Worm (Caenorhabditis elegans): ENCODE measurements around the gene srz-37.

srz-37 gene

DNA sequence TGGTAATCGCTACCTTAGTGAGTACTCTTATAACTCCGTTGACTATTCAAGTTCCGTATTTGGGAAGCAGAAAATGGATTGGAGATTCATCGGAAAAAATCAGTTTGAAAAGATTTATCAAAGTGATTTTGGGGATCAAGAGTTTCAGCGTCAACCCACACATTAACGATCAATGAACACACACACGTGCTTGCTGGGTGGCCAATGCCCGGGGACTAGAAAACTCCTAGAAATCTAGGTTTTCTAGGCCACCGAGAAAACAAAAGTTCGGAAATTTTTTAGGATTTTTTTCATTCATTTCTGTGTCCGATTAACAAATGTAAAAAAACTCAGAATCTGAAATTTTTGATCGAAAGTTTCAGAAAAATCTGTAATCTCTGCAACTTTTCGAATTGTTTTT lies 24.3 kb upstream of the srz-37 start (continued):
- TF ChIP-seq nfya-2 (GFP tag; IDR thresholded peaks at IDR 0.05) (no peak), snpc-1.1 (tag; optimal IDR thresholded peaks at IDR 0.05; ENCODE audit: insufficient read depth) (no peak), unc-130 (GFP tag; optimal IDR thresholded peaks at IDR 0.05) (no peak), F10E7.11 (tag; optimal IDR thresholded peaks at IDR 0.05) (no peak), atf-7 (tag; optimal IDR thresholded peaks at IDR 0.05) (peak; percentile 32)

DNA sequence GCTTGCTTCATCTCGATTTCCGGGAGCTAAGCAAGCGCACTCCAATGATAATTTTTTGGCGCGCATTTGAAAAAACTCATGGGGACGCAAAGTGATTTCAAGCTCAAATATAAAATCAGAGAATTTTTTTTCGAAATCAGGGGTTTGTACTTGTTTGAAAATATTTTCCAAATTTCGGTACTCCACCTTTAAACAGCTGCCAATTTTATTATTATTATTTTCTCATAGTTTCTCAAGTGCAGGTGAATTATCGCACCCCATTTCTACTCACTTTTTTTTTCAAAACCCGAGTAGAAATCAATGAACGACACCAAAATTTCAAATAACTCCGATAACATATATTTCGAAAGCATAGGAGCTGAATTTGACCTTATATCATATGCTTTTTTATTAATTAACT lies 22.5 kb upstream of the srz-37 start, which contains the start of gene srz-83:
Gene srz-83 (plus strand): TSS at position 301 of the 400 bp plus-strand sequence.
- TF ChIP-seq dpl-1 (GFP tag; optimal IDR thresholded peaks at IDR 0.05) (no peak), sptf-2 (GFP tag; optimal IDR thresholded peaks at IDR 0.05) (no peak), attf-3 (GFP tag; conservative IDR thresholded peaks at IDR 0.05) (no peak), F57A8.1 (GFP tag; optimal IDR thresholded peaks at IDR 0.05) (no peak), egl-18 (GFP tag; IDR thresholded peaks at IDR 0.05) (no peak), lin-35 (GFP tag; optimal IDR thresholded peaks at IDR 0.05) (no peak)

ce11 chrIV:3501981-3502736 lies 20.5 kb upstream of the srz-37 start:
- 0 out of 2 replicates have a peak, but pooled peaks have one; percentile 35 for TF ChIP-seq ceh-58 (GFP tag; IDR thresholded peaks at IDR 0.05)
- TF ChIP-seq zfh-2 (GFP tag; conservative IDR thresholded peaks at IDR 0.05): peak; percentile 47; the same call in 1 of the 2 replicates
- no peak for TF ChIP-seq attf-5 (GFP tag; optimal IDR thresholded peaks at IDR 0.05)

- TF ChIP-seq egl-18 (GFP tag; IDR thresholded peaks at IDR 0.05) (no peak), hlh-12 (tag; optimal IDR thresholded peaks at IDR 0.05) (no peak), C06A6.2 (GFP tag; conservative IDR thresholded peaks at IDR 0.05) (no peak), hmg-20 (GFP tag; IDR thresholded peaks at IDR 0.05) (no peak), akir-1 (GFP tag; optimal IDR thresholded peaks at IDR 0.05) (no peak), atf-7 (tag; optimal IDR thresholded peaks at IDR 0.05) (no peak), unc-130 (GFP tag; optimal IDR thresholded peaks at IDR 0.05) (no peak), C17E4.6 (GFP tag; IDR thresholded peaks at IDR 0.05) (no peak), Y67H2A.10 (GFP tag; conservative IDR thresholded peaks at IDR 0.05) (no peak), ceh-58 (GFP tag; IDR thresholded peaks at IDR 0.05) (no peak), ceh-91 (GFP tag; IDR thresholded peaks at IDR 0.05) (no peak), madf-8 (GFP tag; conservative IDR thresholded peaks at IDR 0.05) (no peak)
Observed at ce11 chrIV:3497909-3498308, 16.2 kb upstream of the srz-37 start, which contains the start of gene ceh-53. TSS of gene ceh-53 (plus strand) at chrIV:3498209.

ce11 chrIV:3496358-3496757 lies 14.7 kb upstream of the srz-37 start, which contains the start of gene C09G12.17:
TSS of gene C09G12.17 (minus strand) at chrIV:3496458.
- TF ChIP-seq C06A6.2 (GFP tag; conservative IDR thresholded peaks at IDR 0.05) (no peak), madf-6 (GFP tag; IDR thresholded peaks at IDR 0.05) (no peak), dpff-1 (tag; optimal IDR thresholded peaks at IDR 0.05) (no peak), unc-62 (GFP tag; optimal IDR thresholded peaks at IDR 0.05) (no peak), unc-130 (GFP tag; optimal IDR thresholded peaks at IDR 0.05) (no peak), lag-1 (GFP tag; IDR thresholded peaks at IDR 0.05) (no peak), ztf-18 (tag; optimal IDR thresholded peaks at IDR 0.05) (no peak), F52B5.7 (tag; optimal IDR thresholded peaks at IDR 0.05) (no peak), nfyb-1 (GFP tag; IDR thresholded peaks at IDR 0.05) (no peak), tbp1 (GFP tag; optimal IDR thresholded peaks at IDR 0.05) (no peak), fkh-3 (tag; optimal IDR thresholded peaks at IDR 0.05) (no peak), xnd-1 (tag; optimal IDR thresholded peaks at IDR 0.05) (no peak), T07F8.4 (tag; optimal IDR thresholded peaks at IDR 0.05) (no peak), cebp-1 (GFP tag; IDR thresholded peaks at IDR 0.05) (no peak), cebp-1 (tag; optimal IDR thresholded peaks at IDR 0.05) (no peak), let-526 (GFP tag; IDR thresholded peaks at IDR 0.05) (no peak), sdz-38 (tag; optimal IDR thresholded peaks at IDR 0.05) (no peak), F22D6.2 (tag; optimal IDR thresholded peaks at IDR 0.05) (no peak), nfya-1 (tag; optimal IDR thresholded peaks at IDR 0.05; ENCODE audit: borderline replicate concordance, insufficient read depth) (no peak)
